Fruit fly (Drosophila melanogaster) ovary, adult (tissue): Measurements from ENCODE around the gene DnaJ-H.
A peak's percentile ranks its signal among the peaks of the same experiment; 100 is the strongest.

Experiments
- CG17801 ChIP-seq: fragments of 200-800 bp; optimal IDR thresholded peaks from 2 replicates; lab custom pipeline; 2019; ENCODE audit warnings: missing biosample characterization, mild to moderate bottlenecking, missing genetic modification characterization, moderate library complexity; ENCODE audit not compliant: partially characterized antibody

DnaJ-H gene

dm6 chr2L:13182415-13182814 lies 16.5 kb upstream of the DnaJ-H start, which contains the start of gene Mgat3:
Mgat3 (minus strand) TSS chr2L:13182596.
- TF ChIP-seq CG17801 (GFP tag; lab: Kevin White, UChicago) = no peak

dm6 chr2L:13179095-13179494 lies 13.2 kb upstream of the DnaJ-H start, which contains the start of gene Alg7:
Alg7 (plus strand) TSS chr2L:13179247.
- TF ChIP-seq CG17801 (GFP tag; lab: Kevin White, UChicago) = peak; percentile 21

- peak; percentile 62 for TF ChIP-seq CG17801 (GFP tag; lab: Kevin White, UChicago)
Observed at dm6 chr2L:13176701-13177249, 10.9 kb upstream of the DnaJ-H start, which contains the start of the genes Sfmbt and CG5439. Sfmbt (minus strand) TSS chr2L:13176785. CG5439 (plus strand) TSS chr2L:13177150.

- TF ChIP-seq CG17801 (GFP tag; lab: Kevin White, UChicago) = no peak
Observed at dm6 chr2L:13176123-13176522, 10.3 kb upstream of the DnaJ-H start, which contains the start of gene CG43925. CG43925 (plus strand) TSS chr2L:13176423.

DNA sequence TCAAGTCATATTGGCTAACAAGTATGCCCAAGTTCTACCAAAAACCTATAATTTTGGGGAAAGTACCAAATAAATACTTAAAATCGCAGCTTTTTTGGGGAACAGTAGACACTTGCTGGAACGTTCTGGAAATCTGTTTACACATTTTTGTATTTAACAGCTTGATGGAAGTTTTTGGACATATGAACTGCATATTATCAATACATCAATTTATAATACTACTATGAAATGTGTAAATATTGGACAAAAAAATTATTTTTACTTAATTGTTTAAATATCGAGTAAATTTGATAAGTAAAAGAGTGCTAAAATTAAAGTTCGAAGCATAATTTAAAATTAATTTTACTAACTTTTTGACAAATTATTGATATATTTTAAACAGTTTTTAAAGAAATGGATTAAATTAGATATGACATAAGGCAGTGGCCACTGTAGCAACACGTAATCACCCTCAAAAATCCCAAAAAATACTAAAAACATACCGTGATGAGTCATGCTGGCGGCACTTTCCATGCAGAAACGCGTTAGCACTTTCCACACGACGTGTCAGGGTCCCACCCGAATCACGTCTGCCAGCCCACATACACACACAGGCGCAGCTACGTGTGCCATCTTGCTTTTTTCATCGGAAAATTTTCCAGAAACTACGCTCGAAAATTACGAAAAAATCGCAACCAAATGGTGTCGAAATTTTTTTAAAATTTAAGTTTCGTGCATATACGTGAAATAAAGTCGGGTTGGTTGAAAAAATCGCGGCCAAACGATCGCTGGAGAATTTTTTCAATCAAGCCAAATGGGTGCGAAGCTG lies 674 bp downstream of the DnaJ-H start, which contains the start of gene Sirt1:
TSS of gene Sirt1 (plus strand) at position 571 of the 808 bp plus-strand sequence.
- TF ChIP-seq CG17801 (GFP tag; lab: Kevin White, UChicago) = peak; percentile 65

dm6 chr2L:13160227-13160626 lies 5.6 kb downstream of the DnaJ-H start, which contains the start of gene kmg:
kmg (plus strand) TSS chr2L:13160527.
- TF ChIP-seq CG17801 (GFP tag; lab: Kevin White, UChicago) = no peak

DNA sequence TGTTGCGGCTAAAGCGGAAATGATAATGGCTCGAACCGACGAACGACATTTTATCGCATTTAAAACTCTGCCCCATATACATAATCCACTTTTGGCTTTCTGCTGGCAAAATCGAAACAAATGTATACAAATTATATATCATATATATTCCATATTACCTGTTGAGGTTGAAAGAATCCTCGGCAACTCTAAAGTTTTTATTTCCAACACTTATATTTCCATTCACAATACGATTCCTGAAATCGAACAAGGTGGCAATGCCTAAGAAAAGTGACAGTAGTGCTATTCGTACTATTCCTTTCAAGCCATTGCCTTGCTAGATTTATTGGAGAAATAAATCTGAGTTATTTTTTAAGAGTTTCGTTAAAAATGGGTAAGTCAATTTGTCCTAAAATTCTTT lies 7.4 kb downstream of the DnaJ-H start, which contains the start of gene Pk34A:
TSS of gene Pk34A (plus strand) at position 301 of the 400 bp plus-strand sequence.
- no peak for TF ChIP-seq CG17801 (GFP tag; lab: Kevin White, UChicago)

DNA sequence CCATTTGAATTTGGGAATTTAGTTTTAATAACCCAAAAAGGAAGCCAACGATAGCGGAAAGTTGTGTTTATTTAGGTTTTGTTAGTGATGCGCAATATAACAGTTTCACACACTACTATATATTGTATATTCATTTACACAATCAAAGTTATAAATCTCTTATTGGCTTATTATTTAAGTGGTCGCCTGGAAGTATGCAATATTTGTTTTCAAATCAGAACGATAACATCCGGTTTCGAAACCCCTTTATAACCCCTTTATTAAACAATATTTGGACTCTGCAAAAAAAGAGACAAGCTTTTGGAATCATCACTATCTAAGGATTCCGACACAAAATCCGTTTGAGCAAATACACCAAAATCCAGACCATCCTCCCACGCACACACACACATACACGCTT lies 8.0 kb downstream of the DnaJ-H start:
- peak; percentile 27 for TF ChIP-seq CG17801 (GFP tag; lab: Kevin White, UChicago)

- TF ChIP-seq CG17801 (GFP tag; lab: Kevin White, UChicago) = no peak
Observed at dm6 chr2L:13156349-13156748, 9.5 kb downstream of the DnaJ-H start.

dm6 chr2L:13154313-13154712 lies 11.6 kb downstream of the DnaJ-H start:
- TF ChIP-seq CG17801 (GFP tag; lab: Kevin White, UChicago) = no peak

- no peak for TF ChIP-seq CG17801 (GFP tag; lab: Kevin White, UChicago)
Observed at dm6 chr2L:13146254-13146653, 19.6 kb downstream of the DnaJ-H start.

- peak; percentile 39 for TF ChIP-seq CG17801 (GFP tag; lab: Kevin White, UChicago)
Observed at dm6 chr2L:13145035-13145683, 20.7 kb downstream of the DnaJ-H start.

DNA sequence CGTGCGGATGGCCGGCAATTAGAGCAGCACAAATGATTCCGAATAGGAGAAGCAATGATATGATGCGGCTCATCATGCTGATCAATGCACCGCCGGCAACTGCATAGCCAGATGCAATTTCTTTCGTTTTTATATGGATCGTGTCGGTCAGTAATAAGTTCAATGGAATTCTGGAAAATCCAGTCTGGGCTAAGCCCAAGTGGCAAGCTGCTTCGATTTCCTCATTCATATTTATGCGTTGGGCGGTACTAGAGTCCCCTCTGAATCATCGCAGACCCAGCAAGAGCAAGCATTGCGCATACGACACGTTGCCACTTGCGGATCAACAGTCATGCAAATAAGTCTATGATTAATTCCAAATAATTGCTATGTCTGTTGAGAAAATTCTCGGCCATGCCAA lies 22.4 kb downstream of the DnaJ-H start, which contains the start of gene CG16978:
TSS of gene CG16978 (minus strand) at position 101 of the 400 bp plus-strand sequence.
- no peak for TF ChIP-seq CG17801 (GFP tag; lab: Kevin White, UChicago)

dm6 chr2L:13142803-13143202 lies 23.1 kb downstream of the DnaJ-H start, which contains the start of gene CG9928:
CG9928 (minus strand) TSS chr2L:13142903.
- no peak for TF ChIP-seq CG17801 (GFP tag; lab: Kevin White, UChicago)

dm6 chr2L:13140891-13141290 lies 25.0 kb downstream of the DnaJ-H start:
- no peak for TF ChIP-seq CG17801 (GFP tag; lab: Kevin White, UChicago)
